Worm (Caenorhabditis elegans) whole organism, young adult: ENCODE measurements around the gene F08H9.2.

Source experiments
- F23B12.7 ChIP-seq: sonication (generic microtip); optimal IDR thresholded peaks from 2 replicates; lab custom pipeline; 2017; ENCODE audit warnings: missing genetic modification characterization, mild to moderate bottlenecking, missing compliant biosample characterization, antibody characterized with exemption, moderate library complexity; ENCODE audit not compliant: insufficient read depth
- F39B2.1 ChIP-seq: fragments of 200-800 bp; sonication (Bioruptor generic); IDR thresholded peaks from 2 replicates; pipeline ENCODE4 v1.3.6; 2022; ENCODE audit warnings: missing genetic modification reagents, missing genetic modification characterization, missing compliant biosample characterization
- F57A8.1 ChIP-seq: fragments of 200-800 bp; sonication (Bioruptor generic); optimal IDR thresholded peaks from 2 replicates; lab custom pipeline; 2018; ENCODE audit warnings: mild to moderate bottlenecking, missing genetic modification characterization, moderate library complexity, missing compliant biosample characterization
- K12H6.12 ChIP-seq: fragments of 200-800 bp; sonication (Bioruptor generic); optimal IDR thresholded peaks from 2 replicates; lab custom pipeline; 2018; ENCODE audit warnings: mild to moderate bottlenecking, missing genetic modification characterization, missing compliant biosample characterization
- T07F8.4 ChIP-seq: sonication (generic microtip); optimal IDR thresholded peaks from 2 replicates; lab custom pipeline; 2016; ENCODE audit warnings: mild to moderate bottlenecking, missing genetic modification characterization, moderate library complexity, missing compliant biosample characterization
- T26A5.8 ChIP-seq: sonication (generic microtip); optimal IDR thresholded peaks from 2 replicates; lab custom pipeline; 2016; ENCODE audit warnings: missing genetic modification characterization, missing compliant biosample characterization
- Y53F4B.3 ChIP-seq: fragments of 200-800 bp; sonication (Bioruptor generic); IDR thresholded peaks from 2 replicates; pipeline ENCODE4 v1.3.6; 2022; ENCODE audit warnings: missing genetic modification reagents, missing genetic modification characterization, missing compliant biosample characterization
- Y67H2A.10 ChIP-seq: fragments of 200-800 bp; sonication (Bioruptor generic); conservative IDR thresholded peaks from 2 replicates; pipeline ENCODE4 v1.3.6; 2022; ENCODE audit warnings: missing genetic modification reagents, missing genetic modification characterization, missing compliant biosample characterization
- Y79H2A.3 ChIP-seq: fragments of 200-800 bp; sonication (Bioruptor generic); conservative IDR thresholded peaks from 2 replicates; pipeline ENCODE4 v1.3.6; 2022; ENCODE audit warnings: missing genetic modification reagents, missing genetic modification characterization, missing compliant biosample characterization
- ama-1 ChIP-seq, 3 experiments: fragments of 150-350 bp in 1 of 3; sonication (generic microtip) in 2 of 3; optimal IDR thresholded peaks; 2 replicates each; lab custom pipeline; 2014 to 2018; ENCODE audit warnings: missing biosample characterization in 2 of 3, missing genetic modification characterization in 2 of 3, missing genetic modification reagents in 2 of 3
- aptf-3 ChIP-seq: fragments of 200-800 bp; sonication (Bioruptor generic); IDR thresholded peaks from 2 replicates; pipeline ENCODE4 v1.3.6; 2022; ENCODE audit warnings: missing genetic modification characterization, missing compliant biosample characterization
- athp-1 ChIP-seq: sonication (generic microtip); optimal IDR thresholded peaks from 2 replicates; lab custom pipeline; 2017; ENCODE audit warnings: mild to moderate bottlenecking, missing genetic modification characterization, missing compliant biosample characterization
- attf-3 ChIP-seq: fragments of 200-800 bp; sonication (Bioruptor generic); conservative IDR thresholded peaks from 2 replicates; pipeline ENCODE4 v1.3.6; 2022; ENCODE audit warnings: missing genetic modification reagents, missing genetic modification characterization, missing compliant biosample characterization
- bed-2 ChIP-seq: fragments of 200-800 bp; sonication (Bioruptor generic); IDR thresholded peaks from 2 replicates; pipeline ENCODE4 v1.3.6; 2022; ENCODE audit warnings: missing genetic modification reagents, missing genetic modification characterization, missing compliant biosample characterization
- cebp-1 ChIP-seq, 2 experiments: fragments of 200-800 bp in 1 of 2; sonication (Bioruptor generic) in 1 of 2; sonication (generic microtip) in 1 of 2; IDR thresholded peaks in 1 of 2; optimal IDR thresholded peaks in 1 of 2; 2 replicates each; pipeline versions ENCODE4 v1.3.6 to Lab custom; 2017 to 2022; ENCODE audit warnings: missing compliant biosample characterization in 2 of 2, missing genetic modification characterization in 2 of 2, mild to moderate bottlenecking in 1 of 2, missing genetic modification reagents in 1 of 2, moderate library complexity in 1 of 2
- cebp-2 ChIP-seq: fragments of 200-800 bp; sonication (Bioruptor generic); IDR thresholded peaks from 2 replicates; pipeline ENCODE4 v1.3.6; 2022; ENCODE audit warnings: missing genetic modification characterization, missing compliant biosample characterization
- ceh-79 ChIP-seq: sonication (generic microtip); optimal IDR thresholded peaks from 2 replicates; lab custom pipeline; 2017; ENCODE audit warnings: mild to moderate bottlenecking, missing genetic modification characterization, missing compliant biosample characterization
- ceh-91 ChIP-seq: fragments of 200-800 bp; sonication (Bioruptor generic); IDR thresholded peaks from 2 replicates; pipeline ENCODE4 v1.3.6; 2022; ENCODE audit warnings: missing genetic modification reagents, missing genetic modification characterization, missing compliant biosample characterization
- chd-7 ChIP-seq: sonication (generic microtip); optimal IDR thresholded peaks from 2 replicates; lab custom pipeline; 2016; ENCODE audit warnings: mild to moderate bottlenecking, missing genetic modification characterization, moderate library complexity, missing compliant biosample characterization
- egl-44 ChIP-seq: fragments of 200-800 bp; sonication (Bioruptor generic); IDR thresholded peaks from 2 replicates; pipeline ENCODE4 v1.3.6; 2022; ENCODE audit warnings: missing genetic modification reagents, missing genetic modification characterization, missing compliant biosample characterization
- egrh-3 ChIP-seq: fragments of 200-800 bp; sonication (Bioruptor generic); IDR thresholded peaks from 2 replicates; pipeline ENCODE4 v1.3.6; 2022; ENCODE audit warnings: missing genetic modification reagents, missing genetic modification characterization, missing compliant biosample characterization
- ets-4 ChIP-seq: fragments of 200-800 bp; sonication (Bioruptor generic); optimal IDR thresholded peaks from 2 replicates; lab custom pipeline; 2018; ENCODE audit warnings: mild to moderate bottlenecking, missing genetic modification characterization, missing compliant biosample characterization
- gei-17 ChIP-seq: fragments of 200-800 bp; sonication (Bioruptor generic); optimal IDR thresholded peaks from 2 replicates; lab custom pipeline; 2018; ENCODE audit warnings: mild to moderate bottlenecking, missing genetic modification characterization, missing compliant biosample characterization
- him-1 ChIP-seq: sonication (generic microtip); optimal IDR thresholded peaks from 2 replicates; lab custom pipeline; 2016; ENCODE audit warnings: missing genotype, missing genetic modification reagents, missing genetic modification characterization, missing compliant biosample characterization
- hmg-1.2 ChIP-seq: fragments of 200-800 bp; sonication (Bioruptor generic); IDR thresholded peaks from 2 replicates; pipeline ENCODE4 v1.3.6; 2022; ENCODE audit warnings: missing genetic modification reagents, missing genetic modification characterization, missing compliant biosample characterization
- hsf-1 ChIP-seq: fragments of 200-800 bp; sonication (Bioruptor generic); IDR thresholded peaks from 2 replicates; pipeline ENCODE4 v1.3.6; 2022; ENCODE audit warnings: missing genetic modification reagents, missing genetic modification characterization, missing compliant biosample characterization
- lag-1 ChIP-seq: fragments of 200-800 bp; sonication (Bioruptor generic); IDR thresholded peaks from 2 replicates; pipeline ENCODE4 v1.3.6; 2022; ENCODE audit warnings: missing genetic modification reagents, missing genetic modification characterization, missing compliant biosample characterization
- let-526 ChIP-seq: fragments of 200-800 bp; sonication (Bioruptor generic); IDR thresholded peaks from 2 replicates; pipeline ENCODE4 v1.3.6; 2022; ENCODE audit warnings: missing genetic modification reagents, missing genetic modification characterization, missing compliant biosample characterization
- lin-26 ChIP-seq: fragments of 200-800 bp; sonication (Bioruptor generic); IDR thresholded peaks from 2 replicates; pipeline ENCODE4 v1.3.6; 2022; ENCODE audit warnings: missing genetic modification reagents, missing genetic modification characterization, missing compliant biosample characterization
- lsy-27 ChIP-seq: sonication (generic microtip); optimal IDR thresholded peaks from 2 replicates; lab custom pipeline; 2017; ENCODE audit warnings: missing genetic modification characterization, mild to moderate bottlenecking, missing compliant biosample characterization, antibody characterized with exemption, missing genotype, borderline replicate concordance; ENCODE audit not compliant: insufficient read depth
- mel-28 ChIP-seq: sonication (generic microtip); optimal IDR thresholded peaks from 2 replicates; lab custom pipeline; 2016; ENCODE audit warnings: borderline replicate concordance, mild to moderate bottlenecking, missing genetic modification characterization, missing compliant biosample characterization
- mxl-1 ChIP-seq: sonication (generic microtip); optimal IDR thresholded peaks from 2 replicates; lab custom pipeline; 2016; ENCODE audit warnings: missing genetic modification characterization, missing compliant biosample characterization
- nhr-80 ChIP-seq: sonication (generic microtip); optimal IDR thresholded peaks from 2 replicates; lab custom pipeline; 2016; ENCODE audit warnings: missing genetic modification characterization, missing compliant biosample characterization
- pbrm-1 ChIP-seq: fragments of 200-800 bp; sonication (Bioruptor generic); IDR thresholded peaks from 2 replicates; pipeline ENCODE4 v1.3.6; 2022; ENCODE audit warnings: missing genetic modification reagents, missing genetic modification characterization, missing compliant biosample characterization
- pha-4 ChIP-seq: fragments of 150-350 bp; sonication (generic microtip); optimal IDR thresholded peaks from 2 replicates; lab custom pipeline; 2014; ENCODE audit warnings: missing biosample characterization, missing genetic modification reagents, missing genetic modification characterization
- rcor-1 ChIP-seq: fragments of 200-800 bp; sonication (Bioruptor generic); IDR thresholded peaks from 2 replicates; pipeline ENCODE4 v1.3.6; 2022; ENCODE audit warnings: missing genetic modification reagents, missing genetic modification characterization, missing compliant biosample characterization
- rpc-1 ChIP-seq, 2 experiments: fragments of 150-350 bp in 1 of 2; sonication (generic microtip) in 1 of 2; optimal IDR thresholded peaks; 2 replicates each; lab custom pipeline; 2014 to 2018; ENCODE audit warnings: missing biosample characterization in 1 of 2, missing genetic modification characterization in 1 of 2, missing genetic modification reagents in 1 of 2, missing genotype in 1 of 2
- snpc-1.3 ChIP-seq: sonication (generic microtip); optimal IDR thresholded peaks from 2 replicates; lab custom pipeline; 2017; ENCODE audit warnings: missing genetic modification characterization, mild to moderate bottlenecking, missing compliant biosample characterization, antibody characterized with exemption, moderate library complexity, missing genotype, missing genetic modification reagents; ENCODE audit not compliant: insufficient read depth
- somi-1 ChIP-seq: fragments of 200-800 bp; sonication (Bioruptor generic); optimal IDR thresholded peaks from 2 replicates; lab custom pipeline; 2018; ENCODE audit warnings: mild to moderate bottlenecking, missing genetic modification characterization, missing compliant biosample characterization
- sptf-2 ChIP-seq: fragments of 200-800 bp; sonication (Bioruptor generic); optimal IDR thresholded peaks from 2 replicates; lab custom pipeline; 2018; ENCODE audit warnings: mild to moderate bottlenecking, missing genetic modification characterization, missing compliant biosample characterization
- tbx-9 ChIP-seq: sonication (generic microtip); optimal IDR thresholded peaks from 2 replicates; lab custom pipeline; 2016; ENCODE audit warnings: borderline replicate concordance, missing genetic modification characterization, inconsistent platforms, missing compliant biosample characterization
- unc-62 ChIP-seq: fragments of 150-350 bp; optimal IDR thresholded peaks from 2 replicates; lab custom pipeline; 2014; ENCODE audit warnings: missing biosample characterization, missing genetic modification reagents, missing genetic modification characterization
- zfh-2 ChIP-seq: fragments of 200-800 bp; sonication (Bioruptor generic); conservative IDR thresholded peaks from 2 replicates; pipeline ENCODE4 v1.3.6; 2022; ENCODE audit warnings: missing genetic modification reagents, missing genetic modification characterization, missing compliant biosample characterization
- ztf-25 ChIP-seq: fragments of 200-800 bp; sonication (Bioruptor generic); IDR thresholded peaks from 2 replicates; pipeline ENCODE4 v1.3.6; 2022; ENCODE audit warnings: missing genetic modification reagents, missing genetic modification characterization, missing compliant biosample characterization
- ztf-3 ChIP-seq: fragments of 200-800 bp; sonication (Bioruptor generic); optimal IDR thresholded peaks from 2 replicates; lab custom pipeline; 2018; ENCODE audit warnings: mild to moderate bottlenecking, missing genetic modification characterization, missing compliant biosample characterization
- ztf-6 ChIP-seq: fragments of 200-800 bp; sonication (Bioruptor generic); IDR thresholded peaks from 2 replicates; pipeline ENCODE4 v1.3.6; 2022; ENCODE audit warnings: missing genetic modification reagents, missing genetic modification characterization, missing compliant biosample characterization

The F08H9.2 gene

ce11 chrV:14468196-14468874 lies 7.9 kb downstream of the F08H9.2 start, which contains the start of gene srz-97 (continued):
- no peak for TF ChIP-seq somi-1 (GFP tag; lab: Kevin White, UChicago)
- TF ChIP-seq cebp-1 (GFP tag; IDR thresholded peaks at IDR 0.05; lab: Robert Waterston, UW), result no peak
- no peak for TF ChIP-seq cebp-1 (tag; optimal IDR thresholded peaks at IDR 0.05; lab: Kevin White, UChicago)
- no peak for TF ChIP-seq rpc-1 (optimal IDR thresholded peaks at IDR 0.05; lab: Kevin White, UChicago)
- no peak for TF ChIP-seq rpc-1 (tag; optimal IDR thresholded peaks at IDR 0.05; lab: Kevin White, UChicago)
- TF ChIP-seq ama-1 (optimal IDR thresholded peaks at IDR 0.05; lab: Kevin White, UChicago), result no peak
- TF ChIP-seq ama-1 (GFP tag; optimal IDR thresholded peaks at IDR 0.05; lab: Kevin White, UChicago), result no peak
- no peak for TF ChIP-seq lag-1
- TF ChIP-seq ets-4, result no peak
- TF ChIP-seq him-1 (tag; lab: Kevin White, UChicago), result peak; percentile 79
- no peak for TF ChIP-seq pha-4
- 0 out of 2 replicates have a peak, but pooled peaks have one; percentile 42 for TF ChIP-seq Y79H2A.3 (GFP tag; lab: Robert Waterston, UW)
- no peak for TF ChIP-seq F39B2.1 (GFP tag; lab: Robert Waterston, UW)
- peak; percentile 68; the same call in 1 of the 2 replicates for TF ChIP-seq lin-26
- no peak for TF ChIP-seq gei-17 (GFP tag; lab: Kevin White, UChicago)
- TF ChIP-seq tbx-9, result no peak
- peak; percentile 79 for TF ChIP-seq pbrm-1 (GFP tag; lab: Robert Waterston, UW)
- 0 out of 2 replicates have a peak, but pooled peaks have one; percentile 29 for TF ChIP-seq egl-44 (GFP tag; lab: Robert Waterston, UW)
- no peak for TF ChIP-seq F57A8.1 (GFP tag; lab: Kevin White, UChicago)
- TF ChIP-seq let-526, result no peak
- TF ChIP-seq ceh-91 (GFP tag; lab: Robert Waterston, UW), result no peak
- no peak for TF ChIP-seq attf-3
- TF ChIP-seq mxl-1 (tag; lab: Kevin White, UChicago), result no peak
- TF ChIP-seq zfh-2 (GFP tag; lab: Robert Waterston, UW), result no peak; the same call in 1 of the 2 replicates
- no peak for TF ChIP-seq nhr-80 (tag; lab: Kevin White, UChicago)
- no peak for TF ChIP-seq ztf-25 (GFP tag; lab: Robert Waterston, UW)
- TF ChIP-seq F23B12.7 (tag; lab: Kevin White, UChicago), result no peak
- no peak for TF ChIP-seq K12H6.12 (tag; lab: Kevin White, UChicago)
- peak; percentile 81 for TF ChIP-seq rcor-1 (GFP tag; lab: Robert Waterston, UW)
- peak; percentile 34 for TF ChIP-seq chd-7 (tag; lab: Kevin White, UChicago)
- TF ChIP-seq snpc-1.3, result peak; percentile 39
- TF ChIP-seq ztf-3 (GFP tag; lab: Kevin White, UChicago), result no peak
- no peak for TF ChIP-seq Y67H2A.10 (GFP tag; lab: Robert Waterston, UW)
- TF ChIP-seq ztf-6, result no peak
- no peak for TF ChIP-seq T07F8.4 (tag; lab: Kevin White, UChicago)
- no peak for TF ChIP-seq cebp-2 (GFP tag; lab: Robert Waterston, UW)
- no peak for TF ChIP-seq ceh-79 (tag; lab: Kevin White, UChicago)
- no peak for TF ChIP-seq sptf-2 (GFP tag; lab: Kevin White, UChicago)
- TF ChIP-seq bed-2 (GFP tag; lab: Robert Waterston, UW), result peak; percentile 37; the same call in 1 of the 2 replicates
- no peak for TF ChIP-seq aptf-3 (GFP tag; lab: Robert Waterston, UW)
- no peak for TF ChIP-seq unc-62 (GFP tag; lab: Kevin White, UChicago)
- no peak for TF ChIP-seq Y53F4B.3
- peak; percentile 93 for TF ChIP-seq hmg-1.2 (GFP tag; lab: Robert Waterston, UW)
- 0 out of 2 replicates have a peak, but pooled peaks have one; percentile 31 for TF ChIP-seq egrh-3 (GFP tag; lab: Robert Waterston, UW)
- peak; percentile 15 for TF ChIP-seq athp-1 (tag; lab: Kevin White, UChicago)
- no peak for TF ChIP-seq lsy-27 (tag; lab: Kevin White, UChicago)
- TF ChIP-seq mel-28, result no peak
- no peak for TF ChIP-seq T26A5.8 (tag; lab: Kevin White, UChicago)
- TF ChIP-seq hsf-1 (GFP tag; lab: Robert Waterston, UW), result 0 out of 2 replicates have a peak, but pooled peaks have one; percentile 25
